Fruit fly (Drosophila melanogaster) whole organism, embryonic: Measurements from ENCODE around the gene CAH6.

Source experiments
- Abd-B ChIP-seq: fragments of 200-800 bp; sonication (Bioruptor generic); optimal IDR thresholded peaks from 2 replicates; lab custom pipeline; 2018; ENCODE audit warnings: missing biosample characterization, mild to moderate bottlenecking, missing genetic modification characterization, moderate library complexity
- CG17829 ChIP-seq: fragments of 200-800 bp; optimal IDR thresholded peaks from 2 replicates; lab custom pipeline; 2019; ENCODE audit warnings: missing biosample characterization, mild to moderate bottlenecking, missing genetic modification characterization, moderate library complexity
- CG18599 ChIP-seq: fragments of 200-800 bp; sonication (Bioruptor generic); optimal IDR thresholded peaks from 3 replicates; lab custom pipeline; 2017; ENCODE audit warnings: missing biosample characterization, missing genetic modification characterization, mild to moderate bottlenecking, moderate library complexity, missing genetic modification reagents
- CG7271 ChIP-seq: fragments of 200-800 bp; sonication (Bioruptor generic); optimal IDR thresholded peaks from 2 replicates; lab custom pipeline; 2018; ENCODE audit warnings: missing biosample characterization, mild to moderate bottlenecking, missing genetic modification characterization, moderate library complexity
- CrebB ChIP-seq: fragments of 200-800 bp; sonication (Bioruptor generic); optimal IDR thresholded peaks from 3 replicates; lab custom pipeline; 2018; ENCODE audit warnings: missing biosample characterization, mild to moderate bottlenecking, missing genetic modification characterization
- Hr51 ChIP-seq, 2 experiments: fragments of 200-800 bp; sonication (Bioruptor generic); optimal IDR thresholded peaks; 2 replicates in 1 of 2; 3 replicates in 1 of 2; lab custom pipeline; 2016 to 2018; ENCODE audit warnings: missing biosample characterization in 2 of 2, missing genetic modification characterization in 2 of 2, mild to moderate bottlenecking in 1 of 2, moderate library complexity in 1 of 2
- Mrtf ChIP-seq: fragments of 200-800 bp; sonication (Bioruptor generic); IDR thresholded peaks from 3 replicates; pipeline ENCODE4 v1.3.6; 2022; ENCODE audit warnings: missing biosample characterization, missing genetic modification characterization
- Opbp ChIP-seq: fragments of 200-800 bp; sonication (Bioruptor generic); IDR thresholded peaks from 3 replicates; pipeline ENCODE4 v1.3.6; 2022; ENCODE audit warnings: missing biosample characterization, missing genetic modification characterization; ENCODE audit not compliant: partially characterized antibody
- Rfx ChIP-seq: fragments of 200-800 bp; sonication (Bioruptor generic); IDR thresholded peaks from 2 replicates; pipeline ENCODE4 v1.3.6; 2022; ENCODE audit warnings: missing biosample characterization, missing genetic modification characterization
- tap ChIP-seq: fragments of 200-800 bp; optimal IDR thresholded peaks from 3 replicates; lab custom pipeline; 2019; ENCODE audit warnings: missing biosample characterization, mild to moderate bottlenecking, missing genetic modification characterization, moderate library complexity

DNA sequence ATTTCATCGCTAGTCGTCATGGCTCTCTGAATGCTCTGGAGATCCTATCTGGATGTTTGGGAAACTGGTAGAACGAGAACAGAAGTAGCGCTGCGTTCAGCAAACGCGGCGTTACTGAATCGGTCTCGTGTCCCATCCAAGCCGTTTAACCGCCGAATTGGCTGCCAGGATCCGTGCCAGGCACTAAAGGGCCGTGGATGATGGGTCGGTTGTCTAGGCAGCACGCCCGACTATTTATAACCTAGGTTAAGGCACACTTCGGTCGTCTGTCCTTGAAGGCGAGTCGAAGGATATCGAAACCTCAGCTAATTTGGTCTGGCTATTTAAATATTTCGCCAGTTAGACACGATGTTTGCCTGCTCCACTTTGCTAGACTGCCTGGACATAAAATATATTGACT is 22.1 kb upstream of the CAH6 start, which contains the start of gene CG15564:
- TF ChIP-seq Hr51 (GFP tag; optimal IDR thresholded peaks at IDR 0.05; lab: Kevin White, UChicago), result no peak
- TF ChIP-seq tap (tag; lab: Kevin White, UChicago), result no peak
- no peak for TF ChIP-seq Rfx (GFP tag; lab: Robert Waterston, UW)
- TF ChIP-seq Abd-B (GFP tag; lab: Kevin White, UChicago), result no peak
- TF ChIP-seq CG17829, result no peak
- no peak for TF ChIP-seq Opbp (GFP tag; lab: Robert Waterston, UW)
- TF ChIP-seq CG7271, result no peak
- TF ChIP-seq Mrtf (GFP tag; lab: Robert Waterston, UW), result no peak
- no peak for TF ChIP-seq CG18599 (GFP tag; lab: Kevin White, UChicago)
- TF ChIP-seq CrebB (tag; lab: Kevin White, UChicago), result no peak
